Fruit fly (Drosophila melanogaster) whole organism, embryonic: ENCODE results near the gene tHMG1.
A peak's percentile ranks its signal among the peaks of the same experiment; 100 is the strongest.

Experiments used
- Aef1 ChIP-seq: fragments of 200-800 bp; sonication (Bioruptor generic); IDR thresholded peaks from 3 replicates; pipeline ENCODE4 v1.3.6; 2022; ENCODE audit warnings: missing biosample characterization, missing genetic modification characterization
- BEAF-32 ChIP-seq: fragments of 200-800 bp; sonication (Bioruptor generic); optimal IDR thresholded peaks from 3 replicates; lab custom pipeline; 2017; ENCODE audit warnings: missing biosample characterization, missing genetic modification characterization, mild to moderate bottlenecking, moderate library complexity, missing genetic modification reagents
- Bgb ChIP-seq: fragments of 200-800 bp; sonication (Bioruptor generic); IDR thresholded peaks from 2 replicates; pipeline ENCODE4 v1.3.6; 2022; ENCODE audit warnings: missing biosample characterization, missing genetic modification characterization; ENCODE audit not compliant: partially characterized antibody
- CG11504 ChIP-seq: fragments of 200-800 bp; sonication (Bioruptor generic); optimal IDR thresholded peaks from 3 replicates; lab custom pipeline; 2019; ENCODE audit warnings: missing biosample characterization, mild to moderate bottlenecking, missing genetic modification characterization, moderate library complexity
- CG12219 ChIP-seq: fragments of 200-800 bp; sonication (Bioruptor generic); optimal IDR thresholded peaks from 3 replicates; lab custom pipeline; 2018; ENCODE audit warnings: missing biosample characterization, mild to moderate bottlenecking, missing genetic modification characterization
- CG12299 ChIP-seq: fragments of 200-800 bp; sonication (Bioruptor generic); optimal IDR thresholded peaks from 2 replicates; lab custom pipeline; 2018; ENCODE audit warnings: missing biosample characterization, mild to moderate bottlenecking, missing genetic modification characterization
- CG1233 ChIP-seq: fragments of 200-800 bp; sonication (Bioruptor generic); optimal IDR thresholded peaks from 4 replicates; lab custom pipeline; 2018; ENCODE audit warnings: missing biosample characterization, mild to moderate bottlenecking, missing genetic modification characterization
- CG13123 ChIP-seq: fragments of 200-800 bp; sonication (Bioruptor generic); optimal IDR thresholded peaks from 2 replicates; lab custom pipeline; 2016; ENCODE audit warnings: missing biosample characterization, missing genetic modification characterization
- CG13775 ChIP-seq: fragments of 200-800 bp; sonication (Bioruptor generic); optimal IDR thresholded peaks from 3 replicates; lab custom pipeline; 2017; ENCODE audit warnings: missing biosample characterization, mild to moderate bottlenecking, missing genetic modification characterization
- CG14667 ChIP-seq: fragments of 200-800 bp; sonication (Bioruptor generic); IDR thresholded peaks from 2 replicates; pipeline ENCODE4 v1.3.6; 2022; ENCODE audit warnings: missing biosample characterization, missing genetic modification characterization
- CG15269 ChIP-seq: fragments of 200-800 bp; sonication (Bioruptor generic); optimal IDR thresholded peaks from 2 replicates; lab custom pipeline; 2018; ENCODE audit warnings: missing biosample characterization, mild to moderate bottlenecking, missing genetic modification characterization, moderate library complexity
- CG15601 ChIP-seq: fragments of 200-800 bp; sonication (Bioruptor generic); optimal IDR thresholded peaks from 3 replicates; lab custom pipeline; 2019; ENCODE audit warnings: missing biosample characterization, mild to moderate bottlenecking, missing genetic modification characterization, moderate library complexity
- CG1602 ChIP-seq: fragments of 200-800 bp; sonication (Bioruptor generic); optimal IDR thresholded peaks from 3 replicates; lab custom pipeline; 2016; ENCODE audit warnings: missing biosample characterization, missing genetic modification characterization
- CG2120 ChIP-seq: fragments of 200-800 bp; sonication (Bioruptor generic); optimal IDR thresholded peaks from 3 replicates; lab custom pipeline; 2016; ENCODE audit warnings: missing biosample characterization, missing genetic modification characterization
- CG30020 ChIP-seq: fragments of 200-800 bp; optimal IDR thresholded peaks from 2 replicates; lab custom pipeline; 2019; ENCODE audit warnings: missing biosample characterization, mild to moderate bottlenecking, missing genetic modification characterization, moderate library complexity
- CG30431 ChIP-seq: fragments of 200-800 bp; sonication (Bioruptor generic); optimal IDR thresholded peaks from 2 replicates; lab custom pipeline; 2017; ENCODE audit warnings: missing biosample characterization, missing genetic modification characterization
- CG31365 ChIP-seq: fragments of 200-800 bp; sonication (Bioruptor generic); optimal IDR thresholded peaks from 2 replicates; lab custom pipeline; 2018; ENCODE audit warnings: missing biosample characterization, mild to moderate bottlenecking, missing genetic modification characterization
- CG43689 ChIP-seq: fragments of 200-800 bp; sonication (Bioruptor generic); IDR thresholded peaks from 2 replicates; pipeline ENCODE4 v1.3.6; 2022; ENCODE audit warnings: missing biosample characterization, missing genetic modification characterization
- CG6683 ChIP-seq: fragments of 200-800 bp; sonication (Bioruptor generic); optimal IDR thresholded peaks from 2 replicates; lab custom pipeline; 2017; ENCODE audit warnings: missing biosample characterization, mild to moderate bottlenecking, missing genetic modification characterization, missing genetic modification reagents
- CG6813 ChIP-seq: fragments of 200-800 bp; sonication (Bioruptor generic); optimal IDR thresholded peaks from 2 replicates; lab custom pipeline; 2017; ENCODE audit warnings: missing biosample characterization, missing genetic modification characterization, mild to moderate bottlenecking, moderate library complexity, missing genetic modification reagents
- CG7786 ChIP-seq: fragments of 200-800 bp; sonication (Bioruptor generic); optimal IDR thresholded peaks from 2 replicates; lab custom pipeline; 2016; ENCODE audit warnings: missing biosample characterization, missing genetic modification characterization
- CG9817 ChIP-seq: fragments of 200-800 bp; sonication (Bioruptor generic); optimal IDR thresholded peaks from 2 replicates; lab custom pipeline; 2018; ENCODE audit warnings: missing biosample characterization, mild to moderate bottlenecking, missing genetic modification characterization, moderate library complexity
- D19B ChIP-seq: fragments of 200-800 bp; sonication (Bioruptor generic); optimal IDR thresholded peaks from 2 replicates; lab custom pipeline; 2017; ENCODE audit warnings: missing biosample characterization, mild to moderate bottlenecking, missing genetic modification characterization
- Drgx ChIP-seq: fragments of 200-800 bp; sonication (Bioruptor generic); IDR thresholded peaks from 2 replicates; pipeline ENCODE4 v1.3.6; 2022; ENCODE audit warnings: missing biosample characterization, missing genetic modification characterization
- HmgZ ChIP-seq: fragments of 200-800 bp; sonication (Bioruptor generic); optimal IDR thresholded peaks from 2 replicates; lab custom pipeline; 2018; ENCODE audit warnings: missing biosample characterization, mild to moderate bottlenecking, missing genetic modification characterization
- Hmr ChIP-seq: fragments of 200-800 bp; sonication (Bioruptor generic); optimal IDR thresholded peaks from 3 replicates; lab custom pipeline; 2017; ENCODE audit warnings: mild to moderate bottlenecking, missing biosample characterization, missing genetic modification reagents, missing genetic modification characterization
- MTF-1 ChIP-seq: fragments of 200-800 bp; sonication (Bioruptor generic); optimal IDR thresholded peaks from 2 replicates; lab custom pipeline; 2018; ENCODE audit warnings: missing biosample characterization, mild to moderate bottlenecking, missing genetic modification characterization, borderline replicate concordance
- Meics ChIP-seq: fragments of 200-800 bp; sonication (Bioruptor generic); optimal IDR thresholded peaks from 2 replicates; lab custom pipeline; 2017; ENCODE audit warnings: missing biosample characterization, mild to moderate bottlenecking, missing genetic modification characterization
- Mes4 ChIP-seq: fragments of 200-800 bp; sonication (Bioruptor generic); optimal IDR thresholded peaks from 2 replicates; lab custom pipeline; 2016; ENCODE audit warnings: missing biosample characterization, missing genetic modification characterization
- Myb ChIP-seq: fragments of 200-800 bp; sonication (Bioruptor generic); optimal IDR thresholded peaks from 2 replicates; lab custom pipeline; 2016; ENCODE audit warnings: missing biosample characterization, missing genetic modification characterization
- NfI ChIP-seq: fragments of 200-800 bp; sonication (Bioruptor generic); optimal IDR thresholded peaks from 3 replicates; lab custom pipeline; 2018; ENCODE audit warnings: missing biosample characterization, mild to moderate bottlenecking, missing genetic modification characterization, moderate library complexity
- Poxn ChIP-seq: fragments of 200-800 bp; sonication (Bioruptor generic); IDR thresholded peaks from 2 replicates; pipeline ENCODE4 v1.3.6; 2022; ENCODE audit warnings: missing biosample characterization, missing genetic modification characterization
- Six4 ChIP-seq: fragments of 200-800 bp; sonication (Bioruptor generic); optimal IDR thresholded peaks from 2 replicates; lab custom pipeline; 2016; ENCODE audit warnings: missing biosample characterization, missing genetic modification characterization
- ase ChIP-seq: fragments of 200-800 bp; sonication (Bioruptor generic); IDR thresholded peaks from 3 replicates; pipeline ENCODE4 v1.3.6; 2022; ENCODE audit warnings: missing biosample characterization, missing genetic modification characterization
- br ChIP-seq: fragments of >200 bp; optimal IDR thresholded peaks from 2 replicates; lab custom pipeline; 2017
- btn ChIP-seq: fragments of 200-800 bp; sonication (Bioruptor generic); optimal IDR thresholded peaks from 2 replicates; lab custom pipeline; 2016; ENCODE audit warnings: missing biosample characterization, missing genetic modification characterization
- chm ChIP-seq: fragments of 200-800 bp; sonication (Bioruptor generic); IDR thresholded peaks from 2 replicates; pipeline ENCODE4 v1.3.6; 2022; ENCODE audit warnings: missing biosample characterization, missing genetic modification characterization
- crc ChIP-seq: fragments of 200-800 bp; sonication (Bioruptor generic); optimal IDR thresholded peaks from 2 replicates; lab custom pipeline; 2016; ENCODE audit warnings: missing biosample characterization, missing genetic modification characterization
- exex ChIP-seq: fragments of 200-800 bp; sonication (Bioruptor generic); optimal IDR thresholded peaks from 4 replicates; lab custom pipeline; 2018; ENCODE audit warnings: missing biosample characterization, mild to moderate bottlenecking, missing genetic modification characterization, moderate library complexity
- gcm ChIP-seq: fragments of 200-800 bp; sonication (Bioruptor generic); optimal IDR thresholded peaks from 2 replicates; lab custom pipeline; 2019; ENCODE audit warnings: missing biosample characterization, mild to moderate bottlenecking, missing genetic modification characterization, moderate library complexity
- gfzf ChIP-seq: fragments of 200-800 bp; sonication (Bioruptor generic); optimal IDR thresholded peaks from 2 replicates; lab custom pipeline; 2016; ENCODE audit warnings: missing biosample characterization, mild to moderate bottlenecking, missing genetic modification characterization, moderate library complexity
- jigr1 ChIP-seq: fragments of 200-800 bp; sonication (Bioruptor generic); IDR thresholded peaks from 3 replicates; pipeline ENCODE4 v1.3.6; 2022; ENCODE audit warnings: missing biosample characterization, missing genetic modification characterization
- mirr ChIP-seq: fragments of 200-800 bp; sonication (Bioruptor generic); optimal IDR thresholded peaks from 3 replicates; lab custom pipeline; 2018; ENCODE audit warnings: missing biosample characterization, mild to moderate bottlenecking, missing genetic modification characterization
- nerfin-2 ChIP-seq: fragments of 200-800 bp; sonication (Bioruptor generic); IDR thresholded peaks from 2 replicates; pipeline ENCODE4 v1.3.6; 2022; ENCODE audit warnings: missing biosample characterization, missing genetic modification characterization; ENCODE audit not compliant: partially characterized antibody
- org-1 ChIP-seq: fragments of 200-800 bp; sonication (Bioruptor generic); optimal IDR thresholded peaks from 2 replicates; lab custom pipeline; 2017; ENCODE audit warnings: missing biosample characterization, missing genetic modification characterization
- prd ChIP-seq, 3 experiments: fragments of >200 bp in 2 of 3; fragments of 200-800 bp in 1 of 3; sonication (Bioruptor generic) in 1 of 3; optimal IDR thresholded peaks in 2 of 3; IDR thresholded peaks in 1 of 3; 2 replicates in 2 of 3; 3 replicates in 1 of 3; pipeline versions ENCODE4 v1.3.6 to Lab custom; 2017 to 2022; ENCODE audit warnings: missing biosample characterization in 1 of 3, missing genetic modification characterization in 1 of 3
- schlank ChIP-seq: fragments of 200-800 bp; sonication (Bioruptor generic); optimal IDR thresholded peaks from 2 replicates; lab custom pipeline; 2018; ENCODE audit warnings: missing biosample characterization, mild to moderate bottlenecking, missing genetic modification characterization
- sens ChIP-seq: fragments of 200-800 bp; sonication (Bioruptor generic); peaks from one replicate; lab custom pipeline; 2016; ENCODE audit warnings: missing biosample characterization, missing genetic modification characterization
- slbo ChIP-seq: fragments of 200-800 bp; sonication (Bioruptor generic); IDR thresholded peaks from 2 replicates; pipeline ENCODE4 v1.3.6; 2022; ENCODE audit warnings: missing biosample characterization, missing genetic modification characterization
- trh ChIP-seq: fragments of 200-800 bp; sonication (Bioruptor generic); optimal IDR thresholded peaks from 2 replicates; lab custom pipeline; 2016; ENCODE audit warnings: missing biosample characterization, missing genetic modification characterization
- zfh1 ChIP-seq: fragments of 200-800 bp; sonication (Bioruptor generic); IDR thresholded peaks from 3 replicates; pipeline ENCODE4 v1.3.6; 2022; ENCODE audit warnings: missing biosample characterization, missing genetic modification characterization

Gene tHMG1

dm6 chr3R:22464611-22465113 lies 27.0 kb upstream of the tHMG1 start, which contains the start of gene CG7054 (continued):
- TF ChIP-seq gfzf = peak; percentile 61
- no peak for TF ChIP-seq CG1602 (GFP tag; lab: Kevin White, UChicago)
- no peak for TF ChIP-seq zfh1 (GFP tag; lab: Robert Waterston, UW)
- TF ChIP-seq CG6683 (GFP tag; lab: Kevin White, UChicago) = no peak
- no peak for TF ChIP-seq CG14667 (GFP tag; lab: Robert Waterston, UW)
- peak; percentile 31 for TF ChIP-seq MTF-1
- TF ChIP-seq Hmr = peak; percentile 74
- TF ChIP-seq jigr1 (GFP tag; lab: Robert Waterston, UW) = no peak
- TF ChIP-seq CG12299 (tag; lab: Kevin White, UChicago) = peak; percentile 27
- peak; percentile 6 for TF ChIP-seq CG6813 (GFP tag; lab: Kevin White, UChicago)
- no peak for TF ChIP-seq CG31365
- TF ChIP-seq CG15269 (tag; lab: Kevin White, UChicago) = peak; percentile 63
- TF ChIP-seq CG7786 (GFP tag; lab: Kevin White, UChicago) = no peak
- TF ChIP-seq CG11504 (tag; lab: Kevin White, UChicago) = no peak
- TF ChIP-seq CG43689 (GFP tag; lab: Robert Waterston, UW) = no peak
- TF ChIP-seq sens = peak; percentile 13
- TF ChIP-seq CG13123 = no peak
- no peak for TF ChIP-seq btn
- no peak for TF ChIP-seq crc (GFP tag; lab: Kevin White, UChicago)
- TF ChIP-seq CG9817 (tag; lab: Kevin White, UChicago) = no peak
- peak; percentile 9 for TF ChIP-seq CG13775 (GFP tag; lab: Kevin White, UChicago)
- TF ChIP-seq nerfin-2 (GFP tag; lab: Robert Waterston, UW) = no peak
- no peak for TF ChIP-seq Drgx (GFP tag; lab: Robert Waterston, UW)
- no peak for TF ChIP-seq Aef1 (GFP tag; lab: Robert Waterston, UW)
- TF ChIP-seq NfI (GFP tag; lab: Kevin White, UChicago) = peak; percentile 48
- TF ChIP-seq br (lab: Kevin White, UChicago) = no peak
- peak; percentile 13 for TF ChIP-seq CG1233
- peak; percentile 7 for TF ChIP-seq CG15601 (tag; lab: Kevin White, UChicago)
- no peak for TF ChIP-seq trh (GFP tag; lab: Kevin White, UChicago)
- peak; percentile 9 for TF ChIP-seq CG12219
- no peak for TF ChIP-seq schlank (tag; lab: Kevin White, UChicago)
- TF ChIP-seq D19B (GFP tag; lab: Kevin White, UChicago) = no peak
- peak; percentile 84 for TF ChIP-seq exex (tag; lab: Kevin White, UChicago)
- TF ChIP-seq Poxn = no peak
- peak; percentile 76 for TF ChIP-seq mirr (GFP tag; lab: Kevin White, UChicago)
- peak; percentile 36 for TF ChIP-seq Meics
- no peak for TF ChIP-seq Six4 (GFP tag; lab: Kevin White, UChicago)
- peak; percentile 22; the same call in 1 of the 2 replicates for TF ChIP-seq chm (GFP tag; lab: Robert Waterston, UW)
- no peak; the same call in 1 of the 2 replicates for TF ChIP-seq Bgb (GFP tag; lab: Robert Waterston, UW)
- TF ChIP-seq Mes4 (GFP tag; lab: Kevin White, UChicago) = no peak
- no peak for TF ChIP-seq prd (optimal IDR thresholded peaks at IDR 0.05; lab: Kevin White, UChicago)
- no peak for TF ChIP-seq prd (GFP tag; IDR thresholded peaks at IDR 0.05; lab: Robert Waterston, UW)
- TF ChIP-seq Myb (GFP tag; lab: Kevin White, UChicago) = no peak
- no peak for TF ChIP-seq org-1 (GFP tag; lab: Kevin White, UChicago)
- TF ChIP-seq CG2120 (GFP tag; lab: Kevin White, UChicago) = peak; percentile 48
- peak; percentile 2 for TF ChIP-seq gcm (GFP tag; lab: Kevin White, UChicago)
- no peak for TF ChIP-seq ase (GFP tag; lab: Robert Waterston, UW)
- no peak for TF ChIP-seq CG30020 (tag; lab: Kevin White, UChicago)
- peak; percentile 37; the same call in 1 of the 2 replicates for TF ChIP-seq slbo (GFP tag; lab: Robert Waterston, UW)
- no peak for TF ChIP-seq CG30431 (GFP tag; lab: Kevin White, UChicago)
- TF ChIP-seq BEAF-32 (GFP tag; lab: Kevin White, UChicago) = no peak
- peak; percentile 56 for TF ChIP-seq HmgZ (tag; lab: Kevin White, UChicago)
